Fruit fly (Drosophila melanogaster) whole organism, embryonic: ENCODE measurements around the gene CG15418.

Experiments used
- B-H1 ChIP-seq: fragments of 200-800 bp; sonication (Bioruptor generic); IDR thresholded peaks from 3 replicates; pipeline ENCODE4 v1.3.6; 2022; ENCODE audit warnings: missing biosample characterization, missing genetic modification characterization
- CG10654 ChIP-seq: fragments of 200-800 bp; sonication (Bioruptor generic); optimal IDR thresholded peaks from 2 replicates; lab custom pipeline; 2016; ENCODE audit warnings: missing biosample characterization, missing genetic modification characterization
- CG12942 ChIP-seq: fragments of 200-800 bp; sonication (Bioruptor generic); optimal IDR thresholded peaks from 3 replicates; lab custom pipeline; 2016; ENCODE audit warnings: missing biosample characterization, missing genetic modification characterization
- CG13424 ChIP-seq: fragments of 200-800 bp; sonication (Bioruptor generic); optimal IDR thresholded peaks from 2 replicates; lab custom pipeline; 2019; ENCODE audit warnings: missing biosample characterization, mild to moderate bottlenecking, missing genetic modification characterization, moderate library complexity
- CG1792 ChIP-seq: fragments of 200-800 bp; sonication (Bioruptor generic); optimal IDR thresholded peaks from 2 replicates; lab custom pipeline; 2016; ENCODE audit warnings: missing biosample characterization, missing genetic modification characterization
- CG31388 ChIP-seq: fragments of 200-800 bp; sonication (Bioruptor generic); optimal IDR thresholded peaks from 2 replicates; lab custom pipeline; 2016; ENCODE audit warnings: missing biosample characterization, missing genetic modification characterization
- CG33557 ChIP-seq: fragments of 200-800 bp; sonication (Bioruptor generic); optimal IDR thresholded peaks from 2 replicates; lab custom pipeline; 2019; ENCODE audit warnings: missing biosample characterization, mild to moderate bottlenecking, missing genetic modification characterization, moderate library complexity
- CG4404 ChIP-seq: fragments of 200-800 bp; sonication (Bioruptor generic); IDR thresholded peaks from 2 replicates; pipeline ENCODE4 v1.3.6; 2022; ENCODE audit warnings: missing biosample characterization, missing genetic modification characterization
- CG5953 ChIP-seq: fragments of 200-800 bp; sonication (Bioruptor generic); IDR thresholded peaks from 2 replicates; pipeline ENCODE4 v1.3.6; 2022; ENCODE audit warnings: missing biosample characterization, missing genetic modification characterization
- CG6272 ChIP-seq: fragments of 200-800 bp; sonication (Bioruptor generic); IDR thresholded peaks from 2 replicates; pipeline ENCODE4 v1.3.6; 2022; ENCODE audit warnings: missing biosample characterization, missing genetic modification characterization
- CG6765 ChIP-seq: fragments of 200-800 bp; sonication (Bioruptor generic); optimal IDR thresholded peaks from 3 replicates; lab custom pipeline; 2017; ENCODE audit warnings: missing biosample characterization, mild to moderate bottlenecking, missing genetic modification characterization
- CG6813 ChIP-seq: fragments of 200-800 bp; sonication (Bioruptor generic); optimal IDR thresholded peaks from 2 replicates; lab custom pipeline; 2017; ENCODE audit warnings: missing biosample characterization, missing genetic modification characterization, mild to moderate bottlenecking, moderate library complexity, missing genetic modification reagents
- CG8765 ChIP-seq: fragments of 200-800 bp; sonication (Bioruptor generic); IDR thresholded peaks from 2 replicates; pipeline ENCODE4 v1.3.6; 2022; ENCODE audit warnings: missing biosample characterization, missing genetic modification characterization
- CG9932 ChIP-seq: fragments of 200-800 bp; sonication (Bioruptor generic); IDR thresholded peaks from 2 replicates; pipeline ENCODE4 v1.3.6; 2022; ENCODE audit warnings: missing biosample characterization, missing genetic modification characterization
- Chrac-16 ChIP-seq: fragments of 200-800 bp; sonication (Bioruptor generic); optimal IDR thresholded peaks from 3 replicates; lab custom pipeline; 2016; ENCODE audit warnings: missing biosample characterization, missing genetic modification characterization
- Dfd ChIP-seq, 2 experiments: fragments of >200 bp; optimal IDR thresholded peaks; 2 replicates each; lab custom pipeline; 2017; ENCODE audit warnings: missing biosample characterization in 2 of 2, missing genetic modification characterization in 2 of 2
- E2f1 ChIP-seq: fragments of 200-800 bp; sonication (Bioruptor generic); IDR thresholded peaks from 2 replicates; pipeline ENCODE4 v1.3.6; 2022; ENCODE audit warnings: missing biosample characterization, missing genetic modification characterization
- Elba2 ChIP-seq: fragments of 200-800 bp; sonication (Bioruptor generic); optimal IDR thresholded peaks from 3 replicates; lab custom pipeline; 2016; ENCODE audit warnings: missing biosample characterization, missing genetic modification characterization
- Gug ChIP-seq: fragments of 200-800 bp; sonication (Bioruptor generic); IDR thresholded peaks from 4 replicates; pipeline ENCODE4 v1.3.6; 2022; ENCODE audit warnings: missing biosample characterization, missing genetic modification characterization
- H15 ChIP-seq: fragments of 200-800 bp; sonication (Bioruptor generic); IDR thresholded peaks from 3 replicates; pipeline ENCODE4 v1.3.6; 2022; ENCODE audit warnings: missing biosample characterization, missing genetic modification characterization
- H2.0 ChIP-seq: fragments of 200-800 bp; sonication (Bioruptor generic); IDR thresholded peaks from 2 replicates; pipeline ENCODE4 v1.3.6; 2022; ENCODE audit warnings: missing biosample characterization, missing genetic modification characterization
- HmgZ ChIP-seq: fragments of 200-800 bp; sonication (Bioruptor generic); optimal IDR thresholded peaks from 2 replicates; lab custom pipeline; 2018; ENCODE audit warnings: missing biosample characterization, mild to moderate bottlenecking, missing genetic modification characterization
- Hsf ChIP-seq: fragments of 200-800 bp; sonication (Bioruptor generic); optimal IDR thresholded peaks from 3 replicates; lab custom pipeline; 2016; ENCODE audit warnings: missing biosample characterization, missing genetic modification characterization
- Lim3 ChIP-seq: fragments of 200-800 bp; sonication (Bioruptor generic); IDR thresholded peaks from 2 replicates; pipeline ENCODE4 v1.3.6; 2022; ENCODE audit warnings: missing biosample characterization, missing genetic modification characterization
- Mrtf ChIP-seq: fragments of 200-800 bp; sonication (Bioruptor generic); IDR thresholded peaks from 3 replicates; pipeline ENCODE4 v1.3.6; 2022; ENCODE audit warnings: missing biosample characterization, missing genetic modification characterization
- NK7.1 ChIP-seq: fragments of 200-800 bp; sonication (Bioruptor generic); optimal IDR thresholded peaks from 3 replicates; lab custom pipeline; 2016; ENCODE audit warnings: missing biosample characterization, missing genetic modification characterization
- Scr ChIP-seq: fragments of 200-800 bp; sonication (Bioruptor generic); IDR thresholded peaks from 2 replicates; pipeline ENCODE4 v1.3.6; 2022; ENCODE audit warnings: missing biosample characterization, missing genetic modification characterization; ENCODE audit not compliant: partially characterized antibody
- Sox100B ChIP-seq: fragments of 200-800 bp; sonication (Bioruptor generic); optimal IDR thresholded peaks from 3 replicates; lab custom pipeline; 2018; ENCODE audit warnings: missing biosample characterization, mild to moderate bottlenecking, missing genetic modification characterization
- Sry-δ ChIP-seq: fragments of 200-800 bp; sonication (Bioruptor generic); optimal IDR thresholded peaks from 2 replicates; lab custom pipeline; 2016; ENCODE audit warnings: missing biosample characterization, missing genetic modification characterization
- Xrp1 ChIP-seq: fragments of 200-800 bp; sonication (Bioruptor generic); IDR thresholded peaks from 2 replicates; pipeline ENCODE4 v1.3.6; 2022; ENCODE audit warnings: missing biosample characterization, missing genetic modification characterization
- ac ChIP-seq: fragments of 200-800 bp; sonication (Bioruptor generic); optimal IDR thresholded peaks from 3 replicates; lab custom pipeline; 2017; ENCODE audit warnings: missing biosample characterization, mild to moderate bottlenecking, missing genetic modification characterization
- bsh ChIP-seq, 2 experiments: fragments of 200-800 bp; sonication (Bioruptor generic); optimal IDR thresholded peaks; 2 replicates each; lab custom pipeline; 2017 to 2018; ENCODE audit warnings: mild to moderate bottlenecking in 2 of 2, missing biosample characterization in 2 of 2, missing genetic modification characterization in 2 of 2, moderate library complexity in 1 of 2
- chif ChIP-seq, 2 experiments: fragments of 200-800 bp; sonication (Bioruptor generic); optimal IDR thresholded peaks; 3 replicates each; lab custom pipeline; 2016; ENCODE audit warnings: missing biosample characterization in 2 of 2, missing genetic modification characterization in 2 of 2
- disco-r ChIP-seq: fragments of 200-800 bp; sonication (Bioruptor generic); optimal IDR thresholded peaks from 2 replicates; lab custom pipeline; 2016; ENCODE audit warnings: missing biosample characterization, missing genetic modification characterization
- dmrt99B ChIP-seq: fragments of 200-800 bp; sonication (Bioruptor generic); optimal IDR thresholded peaks from 2 replicates; lab custom pipeline; 2018; ENCODE audit warnings: missing biosample characterization, mild to moderate bottlenecking, missing genetic modification characterization, moderate library complexity
- ems ChIP-seq: fragments of 200-800 bp; sonication (Bioruptor generic); optimal IDR thresholded peaks from 3 replicates; lab custom pipeline; 2016; ENCODE audit warnings: missing biosample characterization, missing genetic modification characterization
- eve ChIP-seq, 2 experiments: fragments of >200 bp; optimal IDR thresholded peaks; 2 replicates each; lab custom pipeline; 2017; ENCODE audit warnings: missing biosample characterization in 2 of 2, missing genetic modification characterization in 2 of 2
- fd102C ChIP-seq: fragments of 200-800 bp; sonication (Bioruptor generic); optimal IDR thresholded peaks from 2 replicates; lab custom pipeline; 2018; ENCODE audit warnings: missing biosample characterization, mild to moderate bottlenecking, missing genetic modification characterization, moderate library complexity
- kah ChIP-seq: fragments of 200-800 bp; sonication (Bioruptor generic); optimal IDR thresholded peaks from 2 replicates; lab custom pipeline; 2018; ENCODE audit warnings: missing biosample characterization, mild to moderate bottlenecking, missing genetic modification characterization
- otp ChIP-seq: fragments of 200-800 bp; sonication (Bioruptor generic); IDR thresholded peaks from 3 replicates; pipeline ENCODE4, ENCODE4 v1.3.6; 2022; ENCODE audit warnings: missing biosample characterization, missing genetic modification characterization
- pan ChIP-seq, 4 experiments: fragments of >200 bp in 3 of 4; fragments of 200-800 bp in 1 of 4; sonication (Bioruptor generic) in 1 of 4; optimal IDR thresholded peaks in 3 of 4; IDR thresholded peaks in 1 of 4; 2 replicates each; pipeline versions ENCODE4 v1.3.6 to Lab custom; 2017 to 2022; ENCODE audit warnings: missing biosample characterization in 2 of 4, missing genetic modification characterization in 2 of 4, mixed read lengths in 1 of 4
- pb ChIP-seq: fragments of 200-800 bp; sonication (Bioruptor generic); optimal IDR thresholded peaks from 3 replicates; lab custom pipeline; 2016; ENCODE audit warnings: missing biosample characterization, missing genetic modification characterization
- peb ChIP-seq: fragments of 200-800 bp; sonication (Bioruptor generic); IDR thresholded peaks from 2 replicates; pipeline ENCODE4 v1.3.6; 2022; ENCODE audit warnings: missing biosample characterization, missing genetic modification characterization
- salm ChIP-seq: fragments of 200-800 bp; sonication (Bioruptor generic); optimal IDR thresholded peaks from 2 replicates; lab custom pipeline; 2018; ENCODE audit warnings: missing biosample characterization, mild to moderate bottlenecking, missing genetic modification characterization
- scrt ChIP-seq: fragments of 200-800 bp; sonication (Bioruptor generic); optimal IDR thresholded peaks from 2 replicates; lab custom pipeline; 2018; ENCODE audit warnings: missing biosample characterization, mild to moderate bottlenecking, missing genetic modification characterization, moderate library complexity
- sisA ChIP-seq: fragments of 200-800 bp; sonication (Bioruptor generic); IDR thresholded peaks from 2 replicates; pipeline ENCODE4 v1.3.6; 2022; ENCODE audit warnings: missing biosample characterization, missing genetic modification characterization
- ssp ChIP-seq: fragments of 200-800 bp; sonication (Bioruptor generic); IDR thresholded peaks from 2 replicates; pipeline ENCODE4 v1.3.6; 2022; ENCODE audit warnings: missing biosample characterization, missing genetic modification characterization
- tin ChIP-seq: fragments of 200-800 bp; sonication (Bioruptor generic); optimal IDR thresholded peaks from 3 replicates; lab custom pipeline; 2016; ENCODE audit warnings: missing biosample characterization, missing genetic modification characterization
- ttk ChIP-seq: fragments of 200-800 bp; sonication (Bioruptor generic); IDR thresholded peaks from 2 replicates; pipeline ENCODE4 v2.1.2; 2022; ENCODE audit warnings: missing biosample characterization, missing genetic modification characterization
- unpg ChIP-seq: fragments of 200-800 bp; sonication (Bioruptor generic); optimal IDR thresholded peaks from 3 replicates; lab custom pipeline; 2018; ENCODE audit warnings: missing biosample characterization, mild to moderate bottlenecking, missing genetic modification characterization, moderate library complexity
- zen2 ChIP-seq: fragments of 200-800 bp; sonication (Bioruptor generic); IDR thresholded peaks from 3 replicates; pipeline ENCODE4 v1.3.6; 2022; ENCODE audit warnings: missing biosample characterization, missing genetic modification characterization; ENCODE audit not compliant: partially characterized antibody

Gene CG15418

DNA sequence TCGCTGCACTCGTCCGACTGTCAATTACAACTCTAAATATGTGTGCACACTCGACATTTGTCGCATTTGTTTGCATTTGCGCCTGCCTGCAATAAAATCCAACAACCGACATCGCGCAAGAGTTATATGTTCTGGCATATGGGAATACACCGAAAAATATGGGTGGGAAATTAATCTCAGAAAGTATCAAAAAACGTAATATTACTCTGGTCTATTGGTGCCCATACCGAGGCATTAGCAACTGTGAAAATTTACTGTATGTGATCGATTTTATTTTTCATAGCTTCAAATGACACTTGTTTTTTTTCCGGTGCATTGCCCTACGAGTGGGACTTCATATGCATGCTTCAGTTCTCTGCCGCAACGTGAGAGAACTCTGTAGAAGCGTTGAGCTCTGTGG lies 47.6 kb downstream of the CG15418 start (continued):
- TF ChIP-seq scrt (GFP tag; lab: Kevin White, UChicago) (peak; percentile 23), chif (GFP tag; optimal IDR thresholded peaks at IDR 0.05; lab: Kevin White, UChicago) (peak; percentile 81 to 90), sisA (GFP tag; lab: Robert Waterston, UW) (peak; percentile 90), pan (optimal IDR thresholded peaks at IDR 0.05; lab: Kevin White, UChicago) (no peak), pan (GFP tag; optimal IDR thresholded peaks at IDR 0.05 in 1 of 2, IDR thresholded peaks at IDR 0.05 in 1 of 2) (peak in 1 of 2 experiments; percentile 83), H2.0 (GFP tag; lab: Robert Waterston, UW) (peak; percentile 82), E2f1 (GFP tag; lab: Robert Waterston, UW) (peak; percentile 63; the same call in 1 of the 2 replicates), zen2 (no peak), Xrp1 (peak; percentile 93), otp (GFP tag; lab: Robert Waterston, UW) (peak; percentile 80; the same call in 2 of the 3 replicates), CG8765 (GFP tag; lab: Robert Waterston, UW) (peak; percentile 77), Scr (no peak), fd102C (GFP tag; lab: Kevin White, UChicago) (peak; percentile 26), ssp (GFP tag; lab: Robert Waterston, UW) (peak; percentile 55), CG9932 (GFP tag; lab: Robert Waterston, UW) (no peak), Sox100B (GFP tag; lab: Kevin White, UChicago) (peak; percentile 62), eve (GFP tag; optimal IDR thresholded peaks at IDR 0.05; lab: Kevin White, UChicago) (no peak), Elba2 (GFP tag; lab: Kevin White, UChicago) (peak; percentile 26), CG31388 (peak; percentile 53), CG1792 (peak; percentile 70), bsh (GFP tag; optimal IDR thresholded peaks at IDR 0.05; lab: Kevin White, UChicago) (peak; percentile 11 to 94), H15 (GFP tag; lab: Robert Waterston, UW) (peak; percentile 82), Dfd (GFP tag; optimal IDR thresholded peaks at IDR 0.05; lab: Kevin White, UChicago) (no peak), tin (GFP tag; lab: Kevin White, UChicago) (peak; percentile 83), CG4404 (GFP tag; lab: Robert Waterston, UW) (peak; percentile 84), CG10654 (GFP tag; lab: Kevin White, UChicago) (peak; percentile 77), ac (GFP tag; lab: Kevin White, UChicago) (peak; percentile 57), B-H1 (GFP tag; lab: Robert Waterston, UW) (peak; percentile 78), CG5953 (GFP tag; lab: Robert Waterston, UW) (no peak), Hsf (GFP tag; lab: Kevin White, UChicago) (peak; percentile 76), Chrac-16 (GFP tag; lab: Kevin White, UChicago) (peak; percentile 79), disco-r (GFP tag; lab: Kevin White, UChicago) (peak; percentile 15), Mrtf (GFP tag; lab: Robert Waterston, UW) (peak; percentile 52; the same call in 1 of the 3 replicates), unpg (GFP tag; lab: Kevin White, UChicago) (peak; percentile 87), dmrt99B (tag; lab: Kevin White, UChicago) (peak; percentile 83), ttk (GFP tag; lab: Robert Waterston, UW) (peak; percentile 86), peb (GFP tag; lab: Robert Waterston, UW) (peak; percentile 75), pb (GFP tag; lab: Kevin White, UChicago) (peak; percentile 68), CG12942 (peak; percentile 67), CG13424 (tag; lab: Kevin White, UChicago) (peak; percentile 85), CG6765 (GFP tag; lab: Kevin White, UChicago) (no peak), Sry-δ (GFP tag; lab: Kevin White, UChicago) (peak; percentile 25), CG6813 (no peak), CG33557 (GFP tag; lab: Kevin White, UChicago) (peak; percentile 80), HmgZ (peak; percentile 31), salm (peak; percentile 76), Lim3 (GFP tag; lab: Robert Waterston, UW) (peak; percentile 70), kah (GFP tag; lab: Kevin White, UChicago) (peak; percentile 15), Gug (peak; percentile 78; the same call in 3 of the 4 replicates), CG6272 (peak; percentile 77), ems (GFP tag; lab: Kevin White, UChicago) (peak; percentile 82), NK7.1 (GFP tag; lab: Kevin White, UChicago) (peak; percentile 64)
